Fruit fly (Drosophila melanogaster) whole organism, embryonic: ENCODE data around the gene ova.

Experiments
- Atf-2 ChIP-seq: fragments of 200-800 bp; sonication (Bioruptor generic); optimal IDR thresholded peaks from 2 replicates; lab custom pipeline; 2016; ENCODE audit warnings: missing biosample characterization, missing genetic modification characterization
- Atf6 ChIP-seq: fragments of 200-800 bp; sonication (Bioruptor generic); IDR thresholded peaks from 2 replicates; pipeline ENCODE4 v1.3.6; 2022; ENCODE audit warnings: missing biosample characterization, missing genetic modification characterization
- Bgb ChIP-seq: fragments of 200-800 bp; sonication (Bioruptor generic); IDR thresholded peaks from 2 replicates; pipeline ENCODE4 v1.3.6; 2022; ENCODE audit warnings: missing biosample characterization, missing genetic modification characterization; ENCODE audit not compliant: partially characterized antibody
- CG11696 ChIP-seq: fragments of 200-800 bp; sonication (Bioruptor generic); IDR thresholded peaks from 2 replicates; pipeline ENCODE4 v1.3.6; 2022; ENCODE audit warnings: missing biosample characterization, missing genetic modification characterization
- CG12236 ChIP-seq: fragments of 200-800 bp; sonication (Bioruptor generic); optimal IDR thresholded peaks from 2 replicates; lab custom pipeline; 2016; ENCODE audit warnings: missing biosample characterization, missing genetic modification characterization
- CG13123 ChIP-seq: fragments of 200-800 bp; sonication (Bioruptor generic); optimal IDR thresholded peaks from 2 replicates; lab custom pipeline; 2016; ENCODE audit warnings: missing biosample characterization, missing genetic modification characterization
- CG14050 ChIP-seq: fragments of 200-800 bp; sonication (Bioruptor generic); IDR thresholded peaks from 3 replicates; pipeline ENCODE4 v1.3.6; 2022; ENCODE audit warnings: missing biosample characterization, missing genetic modification characterization
- CG17186 ChIP-seq: fragments of 200-800 bp; sonication (Bioruptor generic); optimal IDR thresholded peaks from 3 replicates; lab custom pipeline; 2017; ENCODE audit warnings: missing biosample characterization, missing genetic modification reagents, missing genetic modification characterization
- CG17612 ChIP-seq: fragments of 200-800 bp; sonication (Bioruptor generic); IDR thresholded peaks from 2 replicates; pipeline ENCODE4 v1.3.6; 2022; ENCODE audit warnings: missing biosample characterization, missing genetic modification characterization
- CG2129 ChIP-seq: fragments of 200-800 bp; sonication (Bioruptor generic); IDR thresholded peaks from 2 replicates; pipeline ENCODE4 v1.3.6; 2022; ENCODE audit warnings: missing biosample characterization, missing genetic modification characterization; ENCODE audit not compliant: partially characterized antibody
- CG2712 ChIP-seq: fragments of 200-800 bp; optimal IDR thresholded peaks from 3 replicates; lab custom pipeline; 2019; ENCODE audit warnings: missing biosample characterization, mild to moderate bottlenecking, missing genetic modification characterization, moderate library complexity
- CG34422 ChIP-seq: fragments of 200-800 bp; sonication (Bioruptor generic); IDR thresholded peaks from 3 replicates; pipeline ENCODE4 v1.3.6; 2022; ENCODE audit warnings: missing biosample characterization, missing genetic modification characterization
- CG5180 ChIP-seq: fragments of 200-800 bp; sonication (Bioruptor generic); optimal IDR thresholded peaks from 3 replicates; lab custom pipeline; 2017; ENCODE audit warnings: missing biosample characterization, missing genetic modification characterization, mild to moderate bottlenecking, moderate library complexity, missing genetic modification reagents
- CG5245 ChIP-seq: fragments of 200-800 bp; sonication (Bioruptor generic); optimal IDR thresholded peaks from 3 replicates; lab custom pipeline; 2016; ENCODE audit warnings: missing biosample characterization, missing genetic modification characterization
- CG6272 ChIP-seq: fragments of 200-800 bp; sonication (Bioruptor generic); IDR thresholded peaks from 2 replicates; pipeline ENCODE4 v1.3.6; 2022; ENCODE audit warnings: missing biosample characterization, missing genetic modification characterization
- CG9876 ChIP-seq: fragments of 200-800 bp; sonication (Bioruptor generic); optimal IDR thresholded peaks from 2 replicates; lab custom pipeline; 2016; ENCODE audit warnings: missing biosample characterization, missing genetic modification characterization
- CHES-1-like ChIP-seq: fragments of 200-800 bp; sonication (Bioruptor generic); optimal IDR thresholded peaks from 2 replicates; lab custom pipeline; 2016; ENCODE audit warnings: missing biosample characterization, missing genetic modification characterization
- Dip3 ChIP-seq: fragments of 200-800 bp; sonication (Bioruptor generic); optimal IDR thresholded peaks from 3 replicates; lab custom pipeline; 2016; ENCODE audit warnings: missing biosample characterization, missing genetic modification characterization
- ERR ChIP-seq: fragments of 200-800 bp; sonication (Bioruptor generic); optimal IDR thresholded peaks from 2 replicates; lab custom pipeline; 2016; ENCODE audit warnings: missing biosample characterization, missing genetic modification characterization
- Ets65A ChIP-seq: fragments of 200-800 bp; sonication (Bioruptor generic); peaks from one replicate; lab custom pipeline; 2016; ENCODE audit warnings: missing biosample characterization, missing genetic modification characterization
- HmgD ChIP-seq: fragments of 200-800 bp; sonication (Bioruptor generic); optimal IDR thresholded peaks from 3 replicates; lab custom pipeline; 2016; ENCODE audit warnings: missing biosample characterization, missing genetic modification characterization
- MESR4 ChIP-seq: fragments of 200-800 bp; sonication (Bioruptor generic); optimal IDR thresholded peaks from 2 replicates; lab custom pipeline; 2018; ENCODE audit warnings: missing biosample characterization, mild to moderate bottlenecking, missing genetic modification characterization, moderate library complexity
- Rfx ChIP-seq: fragments of 200-800 bp; sonication (Bioruptor generic); IDR thresholded peaks from 2 replicates; pipeline ENCODE4 v1.3.6; 2022; ENCODE audit warnings: missing biosample characterization, missing genetic modification characterization
- Scr ChIP-seq: fragments of 200-800 bp; sonication (Bioruptor generic); IDR thresholded peaks from 2 replicates; pipeline ENCODE4 v1.3.6; 2022; ENCODE audit warnings: missing biosample characterization, missing genetic modification characterization; ENCODE audit not compliant: partially characterized antibody
- Sox100B ChIP-seq: fragments of 200-800 bp; sonication (Bioruptor generic); optimal IDR thresholded peaks from 3 replicates; lab custom pipeline; 2018; ENCODE audit warnings: missing biosample characterization, mild to moderate bottlenecking, missing genetic modification characterization
- Taf1 ChIP-seq: fragments of 200-800 bp; sonication (Bioruptor generic); IDR thresholded peaks from 2 replicates; pipeline ENCODE4 v1.3.6; 2022; ENCODE audit warnings: missing biosample characterization, missing genetic modification characterization
- Trl ChIP-seq, 3 experiments: fragments of >200 bp in 2 of 3; fragments of 200-800 bp in 1 of 3; sonication (Bioruptor generic) in 1 of 3; optimal IDR thresholded peaks; 2 replicates in 1 of 3; 3 replicates in 2 of 3; lab custom pipeline; 2016 to 2017; ENCODE audit warnings: missing biosample characterization in 1 of 3, missing genetic modification characterization in 1 of 3
- YL-1 ChIP-seq: fragments of 200-800 bp; sonication (Bioruptor generic); optimal IDR thresholded peaks from 3 replicates; lab custom pipeline; 2017; ENCODE audit warnings: missing biosample characterization, mild to moderate bottlenecking, missing genetic modification characterization
- ara ChIP-seq: fragments of 200-800 bp; sonication (Bioruptor generic); IDR thresholded peaks from 2 replicates; pipeline ENCODE4 v1.3.6; 2022; ENCODE audit warnings: missing biosample characterization, missing genetic modification characterization
- caup ChIP-seq: fragments of 200-800 bp; sonication (Bioruptor generic); optimal IDR thresholded peaks from 3 replicates; lab custom pipeline; 2017; ENCODE audit warnings: missing biosample characterization, mild to moderate bottlenecking, missing genetic modification characterization, moderate library complexity; ENCODE audit not compliant: severe bottlenecking
- chn ChIP-seq: fragments of 200-800 bp; sonication (Bioruptor generic); optimal IDR thresholded peaks from 2 replicates; lab custom pipeline; 2016; ENCODE audit warnings: missing biosample characterization, missing genetic modification characterization
- fd64A ChIP-seq: fragments of 200-800 bp; sonication (Bioruptor generic); optimal IDR thresholded peaks from 3 replicates; lab custom pipeline; 2018; ENCODE audit warnings: missing biosample characterization, mild to moderate bottlenecking, missing genetic modification characterization
- gfzf ChIP-seq: fragments of 200-800 bp; sonication (Bioruptor generic); optimal IDR thresholded peaks from 2 replicates; lab custom pipeline; 2016; ENCODE audit warnings: missing biosample characterization, mild to moderate bottlenecking, missing genetic modification characterization, moderate library complexity
- hth ChIP-seq: fragments of >200 bp; optimal IDR thresholded peaks from 2 replicates; lab custom pipeline; 2017; ENCODE audit warnings: inconsistent platforms
- kah ChIP-seq: fragments of 200-800 bp; sonication (Bioruptor generic); optimal IDR thresholded peaks from 2 replicates; lab custom pipeline; 2018; ENCODE audit warnings: missing biosample characterization, mild to moderate bottlenecking, missing genetic modification characterization
- lov ChIP-seq, 2 experiments: fragments of 200-800 bp in 1 of 2; fragments of >200 bp in 1 of 2; sonication (Bioruptor generic) in 1 of 2; IDR thresholded peaks in 1 of 2; optimal IDR thresholded peaks in 1 of 2; 2 replicates in 1 of 2; 3 replicates in 1 of 2; pipeline versions ENCODE4 v1.3.6 to Lab custom; 2017 to 2022; ENCODE audit warnings: missing biosample characterization in 1 of 2, missing genetic modification characterization in 1 of 2
- luna ChIP-seq: fragments of 200-800 bp; sonication (Bioruptor generic); optimal IDR thresholded peaks from 2 replicates; lab custom pipeline; 2016; ENCODE audit warnings: missing biosample characterization, missing genetic modification characterization
- pfk ChIP-seq: fragments of 200-800 bp; sonication (Bioruptor generic); optimal IDR thresholded peaks from 2 replicates; lab custom pipeline; 2018; ENCODE audit warnings: missing biosample characterization, mild to moderate bottlenecking, missing genetic modification characterization, moderate library complexity
- phol ChIP-seq: fragments of 200-800 bp; sonication (Bioruptor generic); optimal IDR thresholded peaks from 3 replicates; lab custom pipeline; 2018; ENCODE audit warnings: missing biosample characterization, mild to moderate bottlenecking, missing genetic modification characterization, moderate library complexity
- pnt ChIP-seq: fragments of 200-800 bp; sonication (Bioruptor generic); optimal IDR thresholded peaks from 3 replicates; lab custom pipeline; 2016; ENCODE audit warnings: missing biosample characterization, missing genetic modification characterization
- rib ChIP-seq: fragments of 200-800 bp; sonication (Bioruptor generic); IDR thresholded peaks from 2 replicates; pipeline ENCODE4 v1.3.6; 2022; ENCODE audit warnings: missing biosample characterization, missing genetic modification characterization
- ro ChIP-seq: fragments of 200-800 bp; sonication (Bioruptor generic); IDR thresholded peaks from 2 replicates; pipeline ENCODE4 v1.3.6; 2022; ENCODE audit warnings: missing biosample characterization, missing genetic modification characterization
- tgo ChIP-seq: fragments of 200-800 bp; sonication (Bioruptor generic); IDR thresholded peaks from 3 replicates; pipeline ENCODE4 v1.3.6; 2022; ENCODE audit warnings: missing biosample characterization, missing genetic modification characterization
- tna ChIP-seq: fragments of 200-800 bp; sonication (Bioruptor generic); IDR thresholded peaks from 2 replicates; pipeline ENCODE4 v1.3.6; 2022; ENCODE audit warnings: missing biosample characterization, missing genetic modification characterization; ENCODE audit not compliant: partially characterized antibody
- unc-4 ChIP-seq: fragments of 200-800 bp; sonication (Bioruptor generic); IDR thresholded peaks from 2 replicates; pipeline ENCODE4 v1.3.6; 2022; ENCODE audit warnings: missing biosample characterization, missing genetic modification characterization; ENCODE audit not compliant: partially characterized antibody
- usp ChIP-seq: fragments of >200 bp; optimal IDR thresholded peaks from 2 replicates; lab custom pipeline; 2017; ENCODE audit warnings: missing biosample characterization, missing genetic modification characterization
- wdn ChIP-seq: fragments of 200-800 bp; sonication (Bioruptor generic); IDR thresholded peaks from 2 replicates; pipeline ENCODE4 v1.3.6; 2022; ENCODE audit warnings: missing biosample characterization, missing genetic modification characterization
- zf30C ChIP-seq: fragments of 200-800 bp; sonication (Bioruptor generic); optimal IDR thresholded peaks from 3 replicates; lab custom pipeline; 2018; ENCODE audit warnings: missing biosample characterization, mild to moderate bottlenecking, missing genetic modification characterization

Gene ova

dm6 chr2L:10260750-10261493 lies 29.4 kb upstream of the ova start, which contains the start of gene Pten (continued):
- TF ChIP-seq CG2129 (GFP tag; lab: Robert Waterston, UW) (peak; percentile 73), chn (GFP tag; lab: Kevin White, UChicago) (peak; percentile 73), ERR (GFP tag; lab: Kevin White, UChicago) (peak; percentile 9), tna (peak; percentile 88), Dip3 (GFP tag; lab: Kevin White, UChicago) (peak; percentile 58), CG12236 (GFP tag; lab: Kevin White, UChicago) (no peak), Trl (optimal IDR thresholded peaks at IDR 0.05; lab: Kevin White, UChicago) (no peak), Trl (GFP tag; optimal IDR thresholded peaks at IDR 0.05; lab: Kevin White, UChicago) (peak; percentile 78), YL-1 (GFP tag; lab: Kevin White, UChicago) (peak; percentile 79), CG13123 (no peak), CG11696 (GFP tag; lab: Robert Waterston, UW) (0 out of 2 replicates have a peak, but pooled peaks have one; percentile 33), CHES-1-like (GFP tag; lab: Kevin White, UChicago) (peak; percentile 29), Rfx (no peak; the same call in 1 of the 2 replicates), tgo (GFP tag; lab: Robert Waterston, UW) (peak; percentile 51; the same call in 1 of the 3 replicates), MESR4 (peak; percentile 92), Atf-2 (GFP tag; lab: Kevin White, UChicago) (peak; percentile 52), unc-4 (GFP tag; lab: Robert Waterston, UW) (peak; percentile 75), Atf6 (GFP tag; lab: Robert Waterston, UW) (peak; percentile 70), lov (optimal IDR thresholded peaks at IDR 0.05; lab: Kevin White, UChicago) (no peak), lov (GFP tag; IDR thresholded peaks at IDR 0.05; lab: Robert Waterston, UW) (no peak), pfk (GFP tag; lab: Kevin White, UChicago) (peak; percentile 61), CG9876 (no peak), HmgD (no peak), Bgb (GFP tag; lab: Robert Waterston, UW) (peak; percentile 91), zf30C (no peak), ro (GFP tag; lab: Robert Waterston, UW) (no peak), pnt (GFP tag; lab: Kevin White, UChicago) (peak; percentile 58), wdn (GFP tag; lab: Robert Waterston, UW) (0 out of 2 replicates have a peak, but pooled peaks have one; percentile 21), CG5245 (GFP tag; lab: Kevin White, UChicago) (peak; percentile 60), caup (GFP tag; lab: Kevin White, UChicago) (no peak), Scr (GFP tag; lab: Robert Waterston, UW) (peak; percentile 89), Sox100B (GFP tag; lab: Kevin White, UChicago) (peak; percentile 63), usp (GFP tag; lab: Kevin White, UChicago) (no peak), hth (lab: Kevin White, UChicago) (no peak), kah (GFP tag; lab: Kevin White, UChicago) (peak; percentile 83), Ets65A (GFP tag; lab: Kevin White, UChicago) (peak; percentile 95), CG6272 (GFP tag; lab: Robert Waterston, UW) (no peak), CG2712 (peak; percentile 83), gfzf (GFP tag; lab: Kevin White, UChicago) (peak; percentile 10), luna (GFP tag; lab: Kevin White, UChicago) (peak; percentile 45), Taf1 (GFP tag; lab: Robert Waterston, UW) (0 out of 2 replicates have a peak, but pooled peaks have one; percentile 18), CG34422 (0 out of 3 replicates have a peak, but pooled peaks have one; percentile 19), fd64A (GFP tag; lab: Kevin White, UChicago) (no peak), ara (GFP tag; lab: Robert Waterston, UW) (no peak), CG17186 (GFP tag; lab: Kevin White, UChicago) (peak; percentile 44), CG17612 (GFP tag; lab: Robert Waterston, UW) (no peak), CG14050 (peak; percentile 43; the same call in 2 of the 3 replicates), rib (no peak), phol (peak; percentile 85), CG5180 (GFP tag; lab: Kevin White, UChicago) (no peak)
